Fruit fly (Drosophila melanogaster) whole organism, pupa: ENCODE data around the gene Syx18.
A peak's percentile ranks its signal among the peaks of the same experiment; 100 is the strongest.

Experiments used
- CG10348 ChIP-seq: fragments of 200-800 bp; sonication (Bioruptor generic); IDR thresholded peaks from 2 replicates; pipeline ENCODE4 v1.3.6; 2022; ENCODE audit warnings: missing biosample characterization, missing genetic modification characterization
- CG12605 ChIP-seq: fragments of 200-800 bp; sonication (Bioruptor generic); IDR thresholded peaks from 2 replicates; pipeline ENCODE4 v1.3.6; 2022; ENCODE audit warnings: missing biosample characterization, missing genetic modification characterization
- CG13204 ChIP-seq: fragments of 200-800 bp; sonication (Bioruptor generic); optimal IDR thresholded peaks from 2 replicates; lab custom pipeline; 2018; ENCODE audit warnings: missing biosample characterization, mild to moderate bottlenecking, missing genetic modification characterization, moderate library complexity
- CG14655 ChIP-seq: fragments of 200-800 bp; sonication (Bioruptor generic); optimal IDR thresholded peaks from 3 replicates; lab custom pipeline; 2017; ENCODE audit warnings: mild to moderate bottlenecking, missing biosample characterization, missing genetic modification reagents, missing genetic modification characterization
- CG15710 ChIP-seq: fragments of 200-800 bp; sonication (Bioruptor generic); optimal IDR thresholded peaks from 2 replicates; lab custom pipeline; 2018; ENCODE audit warnings: missing biosample characterization, mild to moderate bottlenecking, missing genetic modification characterization, moderate library complexity
- CG17806 ChIP-seq: fragments of 200-800 bp; sonication (Bioruptor generic); optimal IDR thresholded peaks from 2 replicates; lab custom pipeline; 2018; ENCODE audit warnings: missing biosample characterization, mild to moderate bottlenecking, missing genetic modification characterization, moderate library complexity
- CG32121 ChIP-seq: fragments of 200-800 bp; sonication (Bioruptor generic); IDR thresholded peaks from 2 replicates; pipeline ENCODE4 v1.3.6; 2022; ENCODE audit warnings: missing biosample characterization, missing genetic modification characterization
- CG34367 ChIP-seq: fragments of 200-800 bp; sonication (Bioruptor generic); optimal IDR thresholded peaks from 2 replicates; lab custom pipeline; 2018; ENCODE audit warnings: missing biosample characterization, mild to moderate bottlenecking, missing genetic modification characterization
- CG4496 ChIP-seq: fragments of 200-800 bp; sonication (Bioruptor generic); IDR thresholded peaks from 3 replicates; pipeline ENCODE4 v1.3.6; 2022; ENCODE audit warnings: missing biosample characterization, missing genetic modification characterization
- CG8159 ChIP-seq: fragments of 200-800 bp; sonication (Bioruptor generic); optimal IDR thresholded peaks from 3 replicates; lab custom pipeline; 2018; ENCODE audit warnings: missing biosample characterization, mild to moderate bottlenecking, missing genetic modification characterization, moderate library complexity
- CG8301 ChIP-seq: fragments of 200-800 bp; sonication (Bioruptor generic); optimal IDR thresholded peaks from 2 replicates; lab custom pipeline; 2018; ENCODE audit warnings: missing biosample characterization, mild to moderate bottlenecking, missing genetic modification characterization
- CG9948 ChIP-seq: fragments of 200-800 bp; sonication (Bioruptor generic); optimal IDR thresholded peaks from 2 replicates; lab custom pipeline; 2018; ENCODE audit warnings: missing biosample characterization, mild to moderate bottlenecking, missing genetic modification characterization, moderate library complexity
- D1 ChIP-seq: fragments of 200-800 bp; sonication (Bioruptor generic); optimal IDR thresholded peaks from 2 replicates; lab custom pipeline; 2018; ENCODE audit warnings: missing biosample characterization, mild to moderate bottlenecking, missing genetic modification characterization, moderate library complexity
- EcR ChIP-seq: fragments of 200-800 bp; sonication (Bioruptor generic); optimal IDR thresholded peaks from 3 replicates; lab custom pipeline; 2019; ENCODE audit warnings: missing biosample characterization, missing genetic modification characterization, mild to moderate bottlenecking, moderate library complexity, missing genetic modification reagents
- Ets98B ChIP-seq: fragments of 200-800 bp; sonication (Bioruptor generic); IDR thresholded peaks from 2 replicates; pipeline ENCODE4 v1.3.6; 2022; ENCODE audit warnings: missing biosample characterization, missing genetic modification characterization
- Pif1B ChIP-seq: fragments of 200-800 bp; sonication (Bioruptor generic); optimal IDR thresholded peaks from 3 replicates; lab custom pipeline; 2016; ENCODE audit warnings: missing biosample characterization, missing genetic modification characterization
- Snoo ChIP-seq: fragments of 200-800 bp; sonication (Bioruptor generic); optimal IDR thresholded peaks from 3 replicates; lab custom pipeline; 2017; ENCODE audit warnings: missing biosample characterization, mild to moderate bottlenecking, missing genetic modification characterization, inconsistent platforms
- fd96Ca ChIP-seq: fragments of 200-800 bp; sonication (Bioruptor generic); IDR thresholded peaks from 3 replicates; pipeline ENCODE4 v1.3.6; 2022; ENCODE audit warnings: missing biosample characterization, missing genetic modification characterization
- gl ChIP-seq: fragments of 200-800 bp; sonication (Bioruptor generic); optimal IDR thresholded peaks from 2 replicates; lab custom pipeline; 2018; ENCODE audit warnings: missing biosample characterization, mild to moderate bottlenecking, missing genetic modification characterization
- rn ChIP-seq: fragments of 200-800 bp; sonication (Bioruptor generic); IDR thresholded peaks from 2 replicates; pipeline ENCODE4 v1.3.6; 2022; ENCODE audit warnings: missing biosample characterization, missing genetic modification characterization

The Syx18 gene

DNA sequence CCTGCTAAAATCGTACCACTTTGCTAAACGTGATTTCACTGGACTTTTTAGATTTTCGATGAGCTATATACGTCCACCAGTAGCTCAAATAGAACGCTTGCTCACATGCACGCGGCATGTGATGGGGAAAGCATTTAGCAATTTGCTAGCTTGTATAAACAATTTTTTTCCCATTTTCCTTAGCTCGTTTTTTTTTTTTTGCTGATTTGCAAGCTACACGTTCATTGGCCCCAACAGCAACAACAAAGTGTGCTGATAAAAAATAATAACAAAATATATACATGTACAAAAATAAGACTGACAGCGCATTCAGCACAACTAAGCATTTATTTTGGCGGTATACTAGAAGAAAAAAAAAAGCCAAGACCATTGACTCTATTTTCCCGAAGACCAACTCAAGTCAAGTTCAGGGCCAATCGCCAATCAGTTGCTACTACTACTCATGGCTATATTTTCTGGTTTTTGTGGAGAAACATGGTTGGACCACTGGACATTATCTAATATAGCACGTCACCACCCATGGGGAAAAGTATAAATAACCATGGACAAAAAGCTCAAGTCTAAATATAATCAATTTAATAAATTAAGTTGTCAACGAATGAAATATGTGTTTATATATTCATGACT is 49.5 kb downstream of the Syx18 start:
- TF ChIP-seq CG8159 (tag; lab: Kevin White, UChicago) = no peak
- no peak for TF ChIP-seq CG34367 (tag; lab: Kevin White, UChicago)

DNA sequence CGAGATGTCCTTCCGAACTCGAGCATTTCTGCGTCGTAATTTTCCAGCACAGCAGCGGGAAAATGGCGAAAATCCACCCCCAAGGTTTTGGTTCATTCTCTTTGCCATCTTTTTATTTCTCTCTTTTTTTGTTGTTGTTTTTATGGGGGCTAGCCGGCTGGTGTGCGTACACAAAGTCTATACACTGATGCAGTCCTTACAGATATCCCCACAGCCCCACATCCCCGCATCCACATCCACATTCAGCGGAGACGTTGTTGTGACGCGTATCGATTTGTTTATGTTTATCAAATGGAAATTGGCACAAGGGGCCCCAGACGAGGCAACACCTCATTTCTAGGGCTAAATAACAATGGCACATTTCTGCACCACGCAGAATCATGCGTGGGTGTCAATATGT is 50.3 kb downstream of the Syx18 start:
- no peak for TF ChIP-seq CG12605 (GFP tag; lab: Robert Waterston, UW)
- no peak for TF ChIP-seq CG34367 (tag; lab: Kevin White, UChicago)
- TF ChIP-seq CG10348 = no peak
- no peak for TF ChIP-seq CG13204
- no peak for TF ChIP-seq gl (tag; lab: Kevin White, UChicago)
- no peak for TF ChIP-seq CG14655
- no peak for TF ChIP-seq CG17806
- no peak for TF ChIP-seq CG4496 (GFP tag; lab: Robert Waterston, UW)
- no peak for TF ChIP-seq CG32121 (GFP tag; lab: Robert Waterston, UW)
- no peak for TF ChIP-seq rn (GFP tag; lab: Robert Waterston, UW)
- TF ChIP-seq D1 (tag; lab: Kevin White, UChicago) = no peak
- TF ChIP-seq CG9948 (tag; lab: Kevin White, UChicago) = no peak
- no peak for TF ChIP-seq EcR (GFP tag; lab: Kevin White, UChicago)
- no peak for TF ChIP-seq fd96Ca (GFP tag; lab: Robert Waterston, UW)
- no peak for TF ChIP-seq Ets98B (GFP tag; lab: Robert Waterston, UW)

DNA sequence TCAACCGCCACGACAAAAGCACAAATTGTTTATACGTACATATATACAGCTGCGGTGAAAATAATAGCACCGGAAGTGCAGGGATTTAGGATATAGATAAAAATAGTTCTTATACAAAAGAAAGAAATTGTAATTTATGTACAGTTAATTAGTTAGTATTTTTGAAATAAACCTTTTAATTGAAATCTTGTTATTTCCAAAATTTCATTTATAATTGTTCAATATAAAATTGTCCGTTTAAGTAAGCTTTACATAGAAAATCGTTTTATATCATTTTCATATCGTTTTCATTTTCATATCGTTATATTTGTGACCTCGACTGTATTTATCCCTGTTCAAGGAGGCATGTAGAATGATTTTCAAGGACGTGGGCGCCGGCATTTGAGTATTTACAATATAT is 51.2 kb downstream of the Syx18 start:
- TF ChIP-seq Pif1B (GFP tag; lab: Kevin White, UChicago) (no peak), CG8301 (tag; lab: Kevin White, UChicago) (peak; percentile 9), CG17806 (peak; percentile 40), CG9948 (tag; lab: Kevin White, UChicago) (peak; percentile 67), CG32121 (GFP tag; lab: Robert Waterston, UW) (no peak), Snoo (tag; lab: Kevin White, UChicago) (peak; percentile 27), CG8159 (tag; lab: Kevin White, UChicago) (peak; percentile 83), EcR (GFP tag; lab: Kevin White, UChicago) (no peak), CG4496 (GFP tag; lab: Robert Waterston, UW) (no peak), D1 (tag; lab: Kevin White, UChicago) (peak; percentile 35), gl (tag; lab: Kevin White, UChicago) (no peak), CG34367 (tag; lab: Kevin White, UChicago) (peak; percentile 33), CG14655 (peak; percentile 17), Ets98B (GFP tag; lab: Robert Waterston, UW) (no peak), CG15710 (tag; lab: Kevin White, UChicago) (peak; percentile 70)
- TF ChIP-seq, all 21 proteins: peak for 9
